Fruit fly (Drosophila melanogaster): ENCODE measurements around the gene PIG-K.

The PIG-K gene

dm6 chrX:2041981-2042847 is 33.0 kb upstream of the PIG-K start, which contains the start of the genes Actn and usp (continued):
- TF ChIP-seq CG1529 (GFP tag; optimal IDR thresholded peaks at IDR 0.05) (no peak), CG17361 (GFP tag; IDR thresholded peaks at IDR 0.05) (peak; percentile 48; the same call in 2 of the 3 replicates), HLH4C (GFP tag; IDR thresholded peaks at IDR 0.05; ENCODE audit: partially characterized antibody) (no peak), Fer3 (tag; optimal IDR thresholded peaks at IDR 0.05) (peak; percentile 20), CG7372 (GFP tag; IDR thresholded peaks at IDR 0.05) (no peak), grau (tag; optimal IDR thresholded peaks at IDR 0.05) (peak; percentile 33), Atf-2 (GFP tag; optimal IDR thresholded peaks at IDR 0.05) (no peak), CG6254 (GFP tag; optimal IDR thresholded peaks at IDR 0.05) (no peak), CG8944 (GFP tag; optimal IDR thresholded peaks at IDR 0.05) (no peak), cg (GFP tag; optimal IDR thresholded peaks at IDR 0.05) (peak; percentile 29), CG11723 (GFP tag; optimal IDR thresholded peaks at IDR 0.05) (no peak), CoRest (tag; optimal IDR thresholded peaks at IDR 0.05) (peak; percentile 42), Sry-δ (GFP tag; optimal IDR thresholded peaks at IDR 0.05) (peak; percentile 3), CG10274 (GFP tag; optimal IDR thresholded peaks at IDR 0.05) (no peak), trh (GFP tag; optimal IDR thresholded peaks at IDR 0.05) (no peak), CG3726 (GFP tag; IDR thresholded peaks at IDR 0.05) (no peak), Dad (GFP tag; optimal IDR thresholded peaks at IDR 0.05) (no peak), eyg (GFP tag; optimal IDR thresholded peaks at IDR 0.05) (no peak), phol (tag; optimal IDR thresholded peaks at IDR 0.05) (peak; percentile 75), Aef1 (GFP tag; IDR thresholded peaks at IDR 0.05) (no peak), CG17612 (GFP tag; IDR thresholded peaks at IDR 0.05) (no peak), CG7745 (tag; optimal IDR thresholded peaks at IDR 0.05) (no peak), ro (GFP tag; IDR thresholded peaks at IDR 0.05) (no peak), Hr39 (optimal IDR thresholded peaks at IDR 0.05) (no peak), Sox102F (GFP tag; optimal IDR thresholded peaks at IDR 0.05) (peak; percentile 35), CG3163 (GFP tag; optimal IDR thresholded peaks at IDR 0.05) (no peak), H15 (GFP tag; IDR thresholded peaks at IDR 0.05) (no peak), Ets65A (GFP tag) (no peak)

- TF ChIP-seq NK7.1 (GFP tag; optimal IDR thresholded peaks at IDR 0.05), result peak; percentile 26
- TF ChIP-seq CG4360 (GFP tag; IDR thresholded peaks at IDR 0.05), result no peak
- peak; percentile 32 for TF ChIP-seq tup (GFP tag; optimal IDR thresholded peaks at IDR 0.05)
- TF ChIP-seq CG8924 (tag; optimal IDR thresholded peaks at IDR 0.05), result peak; percentile 70
- peak; percentile 43 for TF ChIP-seq kah (GFP tag; optimal IDR thresholded peaks at IDR 0.05)
- peak; percentile 36 for TF ChIP-seq Nf-YB (GFP tag; optimal IDR thresholded peaks at IDR 0.05)
- TF ChIP-seq ham (GFP tag; IDR thresholded peaks at IDR 0.05), result no peak
- TF ChIP-seq bsh (GFP tag; optimal IDR thresholded peaks at IDR 0.05), result peak in 1 of 2 experiments; percentile 59
- TF ChIP-seq CG1792 (GFP tag; optimal IDR thresholded peaks at IDR 0.05), result peak; percentile 48
- TF ChIP-seq lilli (GFP tag; optimal IDR thresholded peaks at IDR 0.05), result peak; percentile 85
- no peak for TF ChIP-seq CG7271 (tag; optimal IDR thresholded peaks at IDR 0.05)
- 0 out of 3 replicates have a peak, but pooled peaks have one; percentile 30 for TF ChIP-seq gce (GFP tag; IDR thresholded peaks at IDR 0.05)
- TF ChIP-seq pan (optimal IDR thresholded peaks at IDR 0.05), result no peak
- peak in 1 of 2 experiments; percentile 74 for TF ChIP-seq pan (GFP tag; optimal IDR thresholded peaks at IDR 0.05 in 1 of 2, IDR thresholded peaks at IDR 0.05 in 1 of 2)
- TF ChIP-seq CG4617 (GFP tag; optimal IDR thresholded peaks at IDR 0.05; ENCODE audit: borderline replicate concordance), result peak; percentile 25
- TF ChIP-seq CG6654 (GFP tag; optimal IDR thresholded peaks at IDR 0.05), result peak; percentile 4
- no peak for TF ChIP-seq Awh (GFP tag; IDR thresholded peaks at IDR 0.05)
- peak; percentile 67 for TF ChIP-seq CG30020 (tag; optimal IDR thresholded peaks at IDR 0.05)
- no peak for TF ChIP-seq CG13123 (GFP tag; optimal IDR thresholded peaks at IDR 0.05)
- peak; percentile 77; the same call in 3 of the 4 replicates for TF ChIP-seq Gug (GFP tag; IDR thresholded peaks at IDR 0.05)
- TF ChIP-seq CG9876 (GFP tag; optimal IDR thresholded peaks at IDR 0.05), result peak; percentile 33
- TF ChIP-seq CG8281 (tag; optimal IDR thresholded peaks at IDR 0.05), result peak; percentile 27
These were observed 32.3 kb upstream of the PIG-K start, which contains the start of gene CG4313 for dm6 chrX:2041312-2041918. Gene CG4313 (plus strand): TSS chrX:2041868.
